Worm (Caenorhabditis elegans) whole organism, L2 larva: ENCODE measurements around the gene irld-65.

Experiments
- elt-1 ChIP-seq: fragments of 150-350 bp; optimal IDR thresholded peaks from 2 replicates; lab custom pipeline; 2014; ENCODE audit warnings: missing biosample characterization, missing genetic modification characterization
- fos-1 ChIP-seq: fragments of 150-350 bp; optimal IDR thresholded peaks from 2 replicates; lab custom pipeline; 2014; ENCODE audit warnings: missing biosample characterization, missing genetic modification characterization
- nhr-21 ChIP-seq: fragments of 150-350 bp; optimal IDR thresholded peaks from 2 replicates; lab custom pipeline; 2014; ENCODE audit warnings: missing biosample characterization, missing genetic modification characterization
- zag-1 ChIP-seq: fragments of 150-350 bp; optimal IDR thresholded peaks from 2 replicates; lab custom pipeline; 2014; ENCODE audit warnings: missing biosample characterization, missing genetic modification characterization

- no peak for TF ChIP-seq zag-1 (tag; lab: Kevin White, UChicago)
- no peak for TF ChIP-seq elt-1 (tag; lab: Kevin White, UChicago)
- TF ChIP-seq fos-1 (tag; lab: Kevin White, UChicago), result no peak
- no peak for TF ChIP-seq nhr-21 (tag; lab: Kevin White, UChicago)
Measured at ce11 chrII:2985935-2986498, 48.3 kb upstream of the irld-65 start.
